Worm (Caenorhabditis elegans): Measurements from ENCODE around the gene vti-1.
A peak's percentile ranks its signal among the peaks of the same experiment; 100 is the strongest.
"Not testable (repeated sequence)": the region's sequence is repeated elsewhere in the genome, so short reads cannot be mapped to it uniquely, and the experiment has no call there.

Gene vti-1

ce11 chrIV:14782211-14782610 is 15.7 kb upstream of the vti-1 start, which contains the start of gene Y57G11C.1130:
Gene Y57G11C.1130, plus strand, starts transcription at chrIV:14782511.
- TF ChIP-seq T07F8.4 (tag; optimal IDR thresholded peaks at IDR 0.05): no peak
- TF ChIP-seq ztf-25 (GFP tag; IDR thresholded peaks at IDR 0.05): no peak
- no peak for TF ChIP-seq zim-3 (tag; optimal IDR thresholded peaks at IDR 0.05)
- TF ChIP-seq die-1 (tag; optimal IDR thresholded peaks at IDR 0.05): no peak

- no peak for TF ChIP-seq egl-44 (GFP tag; IDR thresholded peaks at IDR 0.05)
- no peak for TF ChIP-seq attf-5 (GFP tag; optimal IDR thresholded peaks at IDR 0.05)
- no peak for TF ChIP-seq Y53F4B.3 (GFP tag; IDR thresholded peaks at IDR 0.05)
- peak; percentile 67 for TF ChIP-seq efl-1 (GFP tag; optimal IDR thresholded peaks at IDR 0.05)
- TF ChIP-seq snpc-4 (GFP tag; optimal IDR thresholded peaks at IDR 0.05): peak; percentile 43
- TF ChIP-seq snpc-4 (tag; optimal IDR thresholded peaks at IDR 0.05): peak in 2 of 4 experiments; percentile 19 to 65
Observed at ce11 chrIV:14781537-14781936, 15.1 kb upstream of the vti-1 start, which contains the start of gene Y57G11C.8. Gene Y57G11C.8, plus strand, starts transcription at chrIV:14781837.

DNA sequence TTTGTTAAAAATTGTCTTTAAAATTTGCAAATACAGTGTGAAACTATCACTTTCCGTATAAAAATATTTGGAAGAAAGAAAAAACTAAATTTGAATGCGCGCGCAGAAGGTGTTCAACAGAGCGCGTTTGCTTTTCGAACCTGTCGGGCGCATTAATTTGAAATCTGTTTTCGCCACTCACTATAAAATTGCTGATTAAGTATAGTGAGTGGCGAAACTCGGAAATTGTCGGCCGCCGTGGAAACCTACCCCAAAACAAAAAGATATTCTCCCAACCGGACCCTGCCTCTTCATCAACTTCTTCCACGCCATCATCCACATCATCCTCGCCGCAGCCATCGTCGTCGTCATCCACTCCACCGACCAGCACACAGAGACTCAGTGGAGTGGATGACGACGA is 14.1 kb upstream of the vti-1 start:
- TF ChIP-seq lin-54 (GFP tag; optimal IDR thresholded peaks at IDR 0.05): peak; percentile 76
- TF ChIP-seq tbp1 (GFP tag; optimal IDR thresholded peaks at IDR 0.05): peak; percentile 70
- TF ChIP-seq snpc-4 (GFP tag; optimal IDR thresholded peaks at IDR 0.05): peak; percentile 93
- TF ChIP-seq snpc-4 (tag; optimal IDR thresholded peaks at IDR 0.05): peak; percentile 84 to 97 (median 93)
- TF ChIP-seq snpc-1.1 (tag; optimal IDR thresholded peaks at IDR 0.05; ENCODE audit: insufficient read depth): peak; percentile 90
- peak; percentile 17 for TF ChIP-seq efl-1 (GFP tag; optimal IDR thresholded peaks at IDR 0.05)
- TF ChIP-seq snpc-3.4 (tag; optimal IDR thresholded peaks at IDR 0.05): peak; percentile 80
- TF ChIP-seq lsl-1 (GFP tag; optimal IDR thresholded peaks at IDR 0.05): peak; percentile 51
- TF ChIP-seq F49E8.2 (tag; optimal IDR thresholded peaks at IDR 0.05; ENCODE audit: insufficient read depth): peak; percentile 55
- TF ChIP-seq snpc-1.3 (tag; optimal IDR thresholded peaks at IDR 0.05; ENCODE audit: insufficient read depth): peak; percentile 57

ce11 chrIV:14774454-14774853 is 8.0 kb upstream of the vti-1 start, which contains the start of gene Y57G11C.51:
Gene Y57G11C.51, minus strand, starts transcription at chrIV:14774554.
- not testable (repeated sequence) for TF ChIP-seq snpc-4 (GFP tag; optimal IDR thresholded peaks at IDR 0.05)
- peak in 1 of 4 experiments; percentile 40 for TF ChIP-seq snpc-4 (tag; optimal IDR thresholded peaks at IDR 0.05)

DNA sequence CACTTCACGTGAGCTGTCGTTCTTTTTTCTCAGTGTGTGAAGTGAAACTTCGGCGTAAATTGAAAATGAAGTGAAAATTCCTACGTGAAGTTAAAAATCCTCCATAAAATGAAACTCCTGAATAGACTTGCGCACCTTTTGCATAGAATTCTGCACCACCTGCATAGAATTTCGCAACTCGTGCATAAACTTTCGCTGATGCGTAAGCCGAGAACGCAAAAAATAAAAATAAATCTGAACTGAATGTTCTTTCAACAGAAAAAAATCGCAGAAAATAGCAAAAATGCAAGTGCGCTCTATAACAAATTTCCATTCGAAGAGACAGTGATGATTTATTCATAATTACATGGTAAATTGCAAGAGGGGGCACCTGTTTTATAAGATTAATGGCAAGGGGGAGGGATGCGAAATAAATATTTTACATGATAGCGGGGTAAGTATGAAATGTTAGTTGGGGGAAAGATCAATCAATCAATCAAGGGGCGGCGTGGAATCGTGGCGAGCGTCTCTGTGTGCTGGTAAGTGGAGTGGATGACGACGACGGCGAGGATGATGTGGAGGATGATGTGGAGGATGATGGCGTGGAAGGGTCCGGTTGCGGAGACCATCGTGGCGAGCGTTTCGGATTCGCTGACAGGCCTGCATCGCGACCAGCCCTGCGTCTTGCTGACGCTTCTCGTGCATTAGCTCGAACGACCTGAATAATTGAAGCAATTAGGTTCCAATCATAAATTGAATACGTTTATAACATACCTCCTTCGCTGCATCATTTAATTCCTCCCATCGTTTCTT is 7.0 kb upstream of the vti-1 start, which contains the start of gene Y57G11C.36:
Y57G11C.36 (minus strand) TSS at position 502 of the 792 bp plus-strand sequence.
- TF ChIP-seq egrh-3 (GFP tag; IDR thresholded peaks at IDR 0.05): peak; percentile 45; the same call in 1 of the 2 replicates
- TF ChIP-seq athp-1 (tag; optimal IDR thresholded peaks at IDR 0.05): no peak
- TF ChIP-seq hrde-1 (tag; optimal IDR thresholded peaks at IDR 0.05; ENCODE audit: borderline replicate concordance): no peak
- TF ChIP-seq D2030.7 (GFP tag; IDR thresholded peaks at IDR 0.05): no peak
- no peak for TF ChIP-seq F33H1.4 (GFP tag; IDR thresholded peaks at IDR 0.05)
- TF ChIP-seq cebp-1 (GFP tag; IDR thresholded peaks at IDR 0.05): no peak
- TF ChIP-seq cebp-1 (tag; optimal IDR thresholded peaks at IDR 0.05): peak; percentile 50
- TF ChIP-seq snpc-4 (GFP tag; optimal IDR thresholded peaks at IDR 0.05): no peak
- TF ChIP-seq snpc-4 (tag; optimal IDR thresholded peaks at IDR 0.05): peak in 1 of 4 experiments; percentile 83
- no peak for TF ChIP-seq madf-10 (tag; optimal IDR thresholded peaks at IDR 0.05)
- TF ChIP-seq zfh-2 (GFP tag; conservative IDR thresholded peaks at IDR 0.05): peak; percentile 67
- TF ChIP-seq Y56A3A.18 (GFP tag; IDR thresholded peaks at IDR 0.05): no peak
- TF ChIP-seq snpc-3.4 (tag; optimal IDR thresholded peaks at IDR 0.05): peak; percentile 17
- TF ChIP-seq mcd-1 (GFP tag; IDR thresholded peaks at IDR 0.05): no peak
- peak; percentile 72 for TF ChIP-seq attf-6 (GFP tag; IDR thresholded peaks at IDR 0.05)
- TF ChIP-seq snpc-1.1 (tag; optimal IDR thresholded peaks at IDR 0.05; ENCODE audit: insufficient read depth): peak; percentile 19
- no peak for TF ChIP-seq sea-2 (GFP tag; IDR thresholded peaks at IDR 0.05)

Measured in whole organism, young adult.